Worm (Caenorhabditis elegans): ENCODE data around the gene mboa-4.
A peak's percentile ranks its signal among the peaks of the same experiment; 100 is the strongest.

DNA sequence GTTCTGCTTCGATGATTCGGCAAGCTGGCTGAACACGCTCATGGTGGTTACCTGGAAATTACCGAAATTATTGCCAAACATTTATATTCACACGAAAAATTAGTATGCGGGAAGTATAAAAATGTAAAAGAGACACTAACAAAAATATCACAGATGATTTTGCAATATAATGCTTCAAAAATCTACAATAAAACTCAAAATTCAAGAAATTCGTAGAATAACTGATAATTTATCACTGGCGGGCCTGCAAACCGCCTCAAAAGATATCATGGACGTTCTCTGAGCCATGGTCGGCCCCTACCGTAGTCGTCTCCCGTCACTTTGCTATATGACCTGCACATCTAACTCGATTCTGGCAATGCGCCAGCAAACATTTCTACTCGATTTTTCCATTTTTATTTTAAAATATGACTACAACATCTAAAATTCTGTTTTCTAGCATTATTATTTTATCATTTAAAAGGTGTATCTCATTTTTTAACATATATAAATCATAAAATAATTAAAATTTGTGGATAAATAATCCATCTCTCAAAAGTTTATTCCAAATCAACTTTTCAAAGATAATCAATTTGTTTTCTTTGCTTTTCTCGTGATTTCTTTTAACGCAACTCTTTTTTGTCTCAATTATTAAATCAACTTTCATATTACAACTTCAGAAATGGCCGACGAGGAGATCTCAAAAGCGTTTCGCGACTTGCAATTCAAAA, 10.2 kb downstream of the mboa-4 start, which contains the start of the genes F01G4.6 and pfd-1:
- peak; percentile 25 for TF ChIP-seq ref-2 (tag; optimal IDR thresholded peaks at IDR 0.05)
- TF ChIP-seq zip-5 (tag; optimal IDR thresholded peaks at IDR 0.05): no peak
- no peak for TF ChIP-seq C08G9.2 (tag; optimal IDR thresholded peaks at IDR 0.05)
- peak; percentile 29; the same call in 1 of the 2 replicates for TF ChIP-seq unc-3 (GFP tag; conservative IDR thresholded peaks at IDR 0.05)
- TF ChIP-seq unc-3 (tag; optimal IDR thresholded peaks at IDR 0.05): no peak
- TF ChIP-seq dve-1 (tag; optimal IDR thresholded peaks at IDR 0.05): peak; percentile 54
- no peak for TF ChIP-seq K02D7.2 (tag; optimal IDR thresholded peaks at IDR 0.05)
- TF ChIP-seq pag-3 (tag; optimal IDR thresholded peaks at IDR 0.05; ENCODE audit: borderline replicate concordance): no peak
- peak; percentile 12 for TF ChIP-seq gmeb-2 (tag; optimal IDR thresholded peaks at IDR 0.05)
